Worm (Caenorhabditis elegans): ENCODE data around the gene faah-1.

ce11 chrIV:8208855-8209254 lies 49.7 kb downstream of the faah-1 start:
- TF ChIP-seq ama-1 (optimal IDR thresholded peaks at IDR 0.05) (no peak), rnt-1 (tag; optimal IDR thresholded peaks at IDR 0.05) (no peak)
